Fruit fly (Drosophila melanogaster): Measurements from ENCODE around the gene CG33773.
A peak's percentile ranks its signal among the peaks of the same experiment; 100 is the strongest.

The CG33773 gene

DNA sequence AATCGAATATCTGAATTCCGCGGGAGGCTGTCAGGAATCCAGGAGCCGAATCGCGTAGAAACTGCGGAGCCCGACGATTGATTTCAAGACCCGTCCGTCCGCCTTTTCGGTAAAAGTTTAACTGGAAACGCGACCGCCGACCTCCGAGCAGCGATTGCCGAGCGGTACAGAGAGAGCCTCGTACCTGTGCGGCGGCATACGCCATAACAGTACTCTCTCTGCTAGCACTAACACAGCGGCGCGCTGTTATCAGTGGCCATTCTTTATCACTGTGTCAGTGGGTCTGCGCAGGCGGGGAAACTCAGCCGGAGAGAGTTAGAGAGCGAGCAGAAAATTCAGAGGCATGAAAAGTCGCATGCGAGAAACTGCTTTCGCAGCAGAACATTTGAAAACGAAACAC, 18.4 kb upstream of the CG33773 start, which contains the start of gene 5-HT7:
5-HT7 (minus strand) TSS at position 161 of the 400 bp plus-strand sequence.
- no peak for TF ChIP-seq fkh (GFP tag; optimal IDR thresholded peaks at IDR 0.05)
- TF ChIP-seq svp (GFP tag) = peak; percentile 75
- no peak for TF ChIP-seq Met (GFP tag; optimal IDR thresholded peaks at IDR 0.05)
- no peak for TF ChIP-seq CG3919 (GFP tag; optimal IDR thresholded peaks at IDR 0.05)
- TF ChIP-seq vri (GFP tag; optimal IDR thresholded peaks at IDR 0.05) = no peak

DNA sequence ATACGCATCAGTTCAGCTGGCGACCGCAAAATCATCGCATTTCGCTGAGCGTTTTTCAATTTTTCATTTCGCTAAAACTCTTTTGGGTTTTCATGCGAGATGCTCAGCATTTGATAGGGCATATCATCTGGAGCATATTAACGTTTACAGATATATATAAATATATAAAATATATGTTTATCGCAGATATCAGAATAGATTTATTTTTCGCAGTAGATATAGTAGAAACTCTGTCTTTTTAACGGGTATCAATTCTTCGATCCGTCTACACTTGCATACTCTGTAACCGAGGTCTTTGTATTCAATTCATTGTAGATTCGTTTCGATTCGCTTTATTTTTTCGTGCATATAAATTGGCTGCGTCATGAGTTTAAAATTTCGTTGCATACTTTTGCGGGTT, 15.5 kb upstream of the CG33773 start:
- TF ChIP-seq CG10631 (GFP tag; optimal IDR thresholded peaks at IDR 0.05) (no peak), svp (GFP tag) (peak; percentile 50), CG11294 (GFP tag; IDR thresholded peaks at IDR 0.05) (0 out of 2 replicates have a peak, but pooled peaks have one; percentile 24)

DNA sequence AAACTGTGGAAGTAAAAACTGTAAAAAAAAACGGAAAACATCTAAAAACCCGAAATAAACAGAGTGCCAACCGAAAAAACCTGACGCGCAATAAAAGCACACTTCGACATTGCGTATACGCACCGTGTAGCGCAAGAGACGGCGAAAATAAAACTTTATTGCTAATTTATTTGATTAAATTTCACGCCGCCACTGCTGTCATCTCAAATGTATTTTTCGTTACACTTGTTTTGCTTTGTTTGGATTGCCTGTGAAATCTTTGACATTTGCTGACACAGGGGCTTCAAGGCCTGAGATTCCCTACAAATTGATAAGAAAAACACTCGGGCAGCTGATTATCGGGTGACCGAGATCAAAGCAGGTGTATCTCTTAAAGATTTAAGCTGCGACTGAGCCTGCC, 14.4 kb upstream of the CG33773 start:
- no peak for TF ChIP-seq CG7368 (GFP tag; optimal IDR thresholded peaks at IDR 0.05)
- TF ChIP-seq svp (GFP tag) = no peak

DNA sequence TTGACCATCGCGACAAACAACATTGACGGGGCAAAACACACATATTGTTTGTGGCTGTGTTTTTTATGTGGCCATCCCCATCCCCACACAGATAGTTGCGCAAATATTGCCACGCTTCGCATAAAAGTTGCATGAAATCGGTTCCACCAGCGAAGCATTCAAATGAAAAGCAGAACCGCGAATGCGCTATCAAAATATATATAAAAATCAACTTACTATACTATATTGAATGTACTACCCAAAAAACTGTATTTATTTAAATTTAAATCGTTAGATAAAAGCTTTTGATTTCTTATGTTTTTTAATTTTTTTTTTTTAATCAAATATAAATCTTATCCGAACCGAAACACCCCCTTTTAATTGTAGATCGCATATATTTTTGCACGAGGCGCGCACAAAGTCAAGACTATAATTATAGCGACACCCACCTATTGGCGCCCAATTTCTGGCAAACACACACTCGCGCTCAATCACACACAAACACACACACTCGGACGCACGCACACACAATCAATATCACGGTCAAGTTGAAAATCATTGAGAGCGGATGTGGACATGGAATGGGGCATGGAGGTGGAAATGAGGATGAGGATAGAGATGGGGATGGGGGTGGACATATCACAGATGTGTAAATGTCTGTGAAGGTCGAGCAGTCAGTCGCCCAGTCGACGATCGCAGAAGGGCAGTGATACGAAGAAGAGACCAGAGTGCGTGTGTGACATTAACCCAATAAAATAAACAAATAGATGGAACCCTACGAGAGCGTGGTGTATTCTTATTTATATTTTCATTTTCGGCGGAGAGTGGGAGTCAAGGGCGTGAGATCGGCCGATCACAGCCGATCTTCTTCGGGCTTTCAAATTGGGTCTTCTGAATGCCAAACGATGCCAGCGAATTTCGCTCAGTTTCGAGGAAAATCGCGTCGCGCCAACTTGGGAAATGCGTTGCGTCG, 3.6 kb downstream of the CG33773 start, which contains the start of gene CanA1:
CanA1 (plus strand) TSS at position 902 of the 952 bp plus-strand sequence.
- TF ChIP-seq CG8119 (GFP tag; IDR thresholded peaks at IDR 0.05) (0 out of 3 replicates have a peak, but pooled peaks have one; percentile 31), CG6163 (GFP tag; IDR thresholded peaks at IDR 0.05) (no peak), eg (GFP tag; IDR thresholded peaks at IDR 0.05) (peak; percentile 47; the same call in 1 of the 3 replicates), CG15336 (GFP tag; IDR thresholded peaks at IDR 0.05) (0 out of 2 replicates have a peak, but pooled peaks have one; percentile 17)

DNA sequence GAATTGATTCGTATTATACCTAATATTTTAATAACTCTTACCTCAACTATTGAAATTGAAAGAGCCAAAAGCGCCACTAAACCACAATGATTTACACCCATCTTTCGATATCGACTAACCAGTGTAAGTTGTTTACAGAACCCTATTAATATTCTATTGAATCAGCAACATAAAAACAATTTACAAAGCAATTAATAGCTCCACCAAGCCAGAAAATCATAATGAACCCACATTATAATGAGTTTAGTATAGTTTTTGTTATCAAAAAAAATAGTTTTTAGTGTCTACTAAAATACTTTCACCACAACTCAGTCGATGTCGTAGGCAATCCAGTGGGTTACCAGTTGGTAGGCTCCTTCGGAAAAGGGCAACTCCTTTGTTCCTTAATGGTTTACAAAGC, 9.9 kb downstream of the CG33773 start, which contains the start of gene CG33920:
CG33920 (minus strand) TSS at position 101 of the 400 bp plus-strand sequence.
- TF ChIP-seq CG8119 (GFP tag; IDR thresholded peaks at IDR 0.05) (no peak), fkh (GFP tag; optimal IDR thresholded peaks at IDR 0.05) (no peak), Met (GFP tag; optimal IDR thresholded peaks at IDR 0.05) (no peak)

DNA sequence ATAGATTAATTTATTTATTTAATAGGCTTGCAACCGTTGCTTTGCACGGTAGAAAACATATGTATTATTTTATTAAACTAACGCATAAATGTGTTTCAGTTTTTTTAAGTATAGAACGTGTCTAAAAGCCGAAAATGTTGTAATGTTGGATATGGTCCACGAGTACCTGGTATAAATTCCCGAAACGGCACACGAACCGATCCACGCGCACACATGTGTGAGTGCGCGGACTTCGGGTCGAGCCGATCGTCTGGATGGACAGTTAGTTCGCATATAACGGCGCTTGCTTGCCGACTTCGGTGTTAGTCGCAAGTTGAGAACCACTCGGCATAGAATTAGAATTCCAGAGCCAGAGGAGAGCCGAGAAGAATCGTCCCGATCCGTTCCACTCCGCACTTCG, 13.5 kb downstream of the CG33773 start, which contains the start of gene Alp4:
Alp4 (plus strand) TSS at position 301 of the 400 bp plus-strand sequence.
- TF ChIP-seq CG11902 (GFP tag; optimal IDR thresholded peaks at IDR 0.05) (no peak), Sox15 (GFP tag; optimal IDR thresholded peaks at IDR 0.05) (no peak)

DNA sequence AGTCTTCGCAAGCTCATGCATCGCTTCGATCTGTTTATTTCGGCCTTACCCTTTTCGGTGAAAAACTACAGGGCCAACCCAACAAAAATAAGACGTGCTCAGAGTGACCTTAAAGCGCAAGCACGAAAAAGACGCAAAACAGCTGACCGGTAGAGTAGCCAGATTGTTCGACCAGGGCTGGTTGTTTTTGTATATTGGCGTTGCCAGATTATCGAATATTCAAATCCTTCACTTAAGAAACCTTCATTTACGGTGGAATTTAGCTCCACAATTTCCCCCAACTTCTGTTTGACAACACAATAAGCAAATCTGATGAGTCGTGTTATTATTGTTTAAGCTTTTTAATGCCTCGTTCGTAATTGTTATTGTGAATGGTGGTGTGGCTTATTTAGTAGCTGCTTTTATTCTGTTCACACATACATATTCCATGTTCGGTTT, 18.7 kb downstream of the CG33773 start, which contains the start of gene Chchd3:
Chchd3 (minus strand) TSS at position 132 of the 438 bp plus-strand sequence.
- peak; percentile 56 for TF ChIP-seq Eip78C (GFP tag)
- TF ChIP-seq cyc (GFP tag; optimal IDR thresholded peaks at IDR 0.05) = no peak
- no peak for TF ChIP-seq ss (GFP tag; optimal IDR thresholded peaks at IDR 0.05)
- TF ChIP-seq Eip75B (GFP tag; optimal IDR thresholded peaks at IDR 0.05) = no peak
- no peak for TF ChIP-seq CG4318 (GFP tag; optimal IDR thresholded peaks at IDR 0.05)
- TF ChIP-seq CG31627 (GFP tag; optimal IDR thresholded peaks at IDR 0.05) = peak; percentile 9
- no peak for TF ChIP-seq CG9139 (GFP tag; optimal IDR thresholded peaks at IDR 0.05)
- no peak for TF ChIP-seq eg (GFP tag; IDR thresholded peaks at IDR 0.05)
- no peak for TF ChIP-seq topi (GFP tag; optimal IDR thresholded peaks at IDR 0.05)
- TF ChIP-seq CG6808 (GFP tag; optimal IDR thresholded peaks at IDR 0.05) = no peak
- TF ChIP-seq lz (GFP tag; optimal IDR thresholded peaks at IDR 0.05) = no peak
- TF ChIP-seq dac (GFP tag; optimal IDR thresholded peaks at IDR 0.05) = no peak
- no peak for TF ChIP-seq esn (GFP tag; optimal IDR thresholded peaks at IDR 0.05)

Data from whole organism, prepupa.